Worm (Caenorhabditis elegans): Measurements from ENCODE around the gene C14H10.3.
A peak's percentile ranks its signal among the peaks of the same experiment; 100 is the strongest.

Gene C14H10.3

ce11 chrX:10197204-10197756 is 30.7 kb downstream of the C14H10.3 start, which contains the start of gene nucb-1 (continued):
- TF ChIP-seq unc-98 (GFP tag; IDR thresholded peaks at IDR 0.05): no peak
- peak; percentile 2 for TF ChIP-seq nhr-11 (tag; optimal IDR thresholded peaks at IDR 0.05)
- TF ChIP-seq ceh-8 (GFP tag; optimal IDR thresholded peaks at IDR 0.05): peak; percentile 17
- TF ChIP-seq lir-3 (tag; optimal IDR thresholded peaks at IDR 0.05; ENCODE audit: poor library complexity): peak; percentile 32
- peak; percentile 79 for TF ChIP-seq fos-1 (tag; optimal IDR thresholded peaks at IDR 0.05)
- TF ChIP-seq xbp-1 (tag; optimal IDR thresholded peaks at IDR 0.05): peak; percentile 98
- peak; percentile 94 for TF ChIP-seq C16A3.4 (tag; optimal IDR thresholded peaks at IDR 0.05)
- no peak for TF ChIP-seq pag-3 (tag; optimal IDR thresholded peaks at IDR 0.05; ENCODE audit: borderline replicate concordance, insufficient read depth)
- TF ChIP-seq dpl-1 (GFP tag; optimal IDR thresholded peaks at IDR 0.05): peak; percentile 46 to 63 (median 57)
- TF ChIP-seq C34B4.2 (tag; optimal IDR thresholded peaks at IDR 0.05): no peak
- peak; percentile 84 for TF ChIP-seq blmp-1 (tag; optimal IDR thresholded peaks at IDR 0.05)

DNA sequence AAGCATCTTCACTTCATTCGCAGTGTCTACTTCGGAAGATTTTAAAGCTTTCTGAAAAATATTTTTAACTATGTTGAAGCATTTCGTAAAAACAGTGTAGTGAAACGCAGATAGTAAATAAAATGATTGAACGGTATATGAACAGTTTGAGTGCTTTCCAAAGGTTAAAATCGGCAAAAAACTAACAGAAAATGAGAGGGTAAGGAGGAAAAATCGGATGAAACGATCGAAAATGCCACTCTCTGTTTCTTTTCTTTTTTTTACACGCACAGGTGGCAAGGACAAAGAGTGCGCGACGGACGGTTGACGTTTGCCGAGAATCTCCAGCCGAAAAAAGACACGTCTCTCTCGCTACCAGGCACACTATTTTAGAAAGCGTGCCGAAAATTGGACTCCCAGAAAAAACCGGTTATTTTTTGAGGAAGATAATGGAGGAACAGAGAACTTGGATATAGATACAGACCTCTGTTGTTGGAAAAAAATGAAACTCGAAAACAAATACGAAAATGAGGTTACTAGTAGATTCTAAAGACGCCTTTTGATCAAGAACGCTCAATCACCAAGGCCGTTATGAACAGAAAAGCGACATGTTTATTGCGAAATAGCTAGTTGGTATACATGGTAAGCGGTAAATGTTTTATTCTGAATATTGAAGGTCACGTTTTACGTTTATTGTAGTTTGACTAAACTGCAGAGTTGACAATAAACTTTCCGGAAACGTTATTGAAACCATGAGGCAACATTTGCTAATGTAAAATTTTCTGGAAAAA is 33.4 kb downstream of the C14H10.3 start, which contains the start of gene myrf-2:
TSS of gene myrf-2 (minus strand) at position 51 of the 770 bp plus-strand sequence.
- TF ChIP-seq grh-1 (GFP tag; IDR thresholded peaks at IDR 0.05): peak; percentile 91
- TF ChIP-seq nhr-19 (GFP tag; conservative IDR thresholded peaks at IDR 0.05): no peak
- peak in 1 of 2 experiments; percentile 20 for TF ChIP-seq lsy-2 (tag; optimal IDR thresholded peaks at IDR 0.05)
- no peak for TF ChIP-seq skn-1 (tag; optimal IDR thresholded peaks at IDR 0.05)
- TF ChIP-seq blmp-1 (tag; optimal IDR thresholded peaks at IDR 0.05): peak; percentile 89
- peak; percentile 90 for TF ChIP-seq nhr-85 (tag)
- no peak for TF ChIP-seq unc-98 (GFP tag; IDR thresholded peaks at IDR 0.05)
- peak; percentile 89 for TF ChIP-seq lin-14 (GFP tag; optimal IDR thresholded peaks at IDR 0.05)
- TF ChIP-seq snu-23 (GFP tag; optimal IDR thresholded peaks at IDR 0.05): peak; percentile 47
- peak; percentile 19 for TF ChIP-seq nhr-90 (tag; optimal IDR thresholded peaks at IDR 0.05; ENCODE audit: poor library complexity)
- TF ChIP-seq mep-1 (tag; optimal IDR thresholded peaks at IDR 0.05): peak; percentile 47
- TF ChIP-seq zip-4 (GFP tag; optimal IDR thresholded peaks at IDR 0.05): peak; percentile 63
- TF ChIP-seq elt-3 (tag; optimal IDR thresholded peaks at IDR 0.05): peak in 2 of 6 experiments; percentile 30 to 58
- no peak for TF ChIP-seq egl-13 (tag; optimal IDR thresholded peaks at IDR 0.05)
- peak; percentile 59 for TF ChIP-seq nhr-20 (tag; optimal IDR thresholded peaks at IDR 0.05)
- no peak for TF ChIP-seq ceh-8 (GFP tag; optimal IDR thresholded peaks at IDR 0.05)
- no peak for TF ChIP-seq lir-3 (tag; optimal IDR thresholded peaks at IDR 0.05; ENCODE audit: poor library complexity)
- no peak for TF ChIP-seq zag-1 (tag; optimal IDR thresholded peaks at IDR 0.05)
- TF ChIP-seq swsn-7 (tag; optimal IDR thresholded peaks at IDR 0.05): peak; percentile 1
- TF ChIP-seq pag-3 (tag; optimal IDR thresholded peaks at IDR 0.05; ENCODE audit: borderline replicate concordance, insufficient read depth): peak; percentile 87
- peak; percentile 33 for TF ChIP-seq xbp-1 (tag; optimal IDR thresholded peaks at IDR 0.05)
- TF ChIP-seq lin-39 (tag; optimal IDR thresholded peaks at IDR 0.05): no peak
- TF ChIP-seq nhr-47 (tag; optimal IDR thresholded peaks at IDR 0.05): no peak
- TF ChIP-seq alr-1 (tag; optimal IDR thresholded peaks at IDR 0.05; ENCODE audit: borderline replicate concordance): no peak
- TF ChIP-seq nhr-71 (tag; optimal IDR thresholded peaks at IDR 0.05): peak; percentile 36

DNA sequence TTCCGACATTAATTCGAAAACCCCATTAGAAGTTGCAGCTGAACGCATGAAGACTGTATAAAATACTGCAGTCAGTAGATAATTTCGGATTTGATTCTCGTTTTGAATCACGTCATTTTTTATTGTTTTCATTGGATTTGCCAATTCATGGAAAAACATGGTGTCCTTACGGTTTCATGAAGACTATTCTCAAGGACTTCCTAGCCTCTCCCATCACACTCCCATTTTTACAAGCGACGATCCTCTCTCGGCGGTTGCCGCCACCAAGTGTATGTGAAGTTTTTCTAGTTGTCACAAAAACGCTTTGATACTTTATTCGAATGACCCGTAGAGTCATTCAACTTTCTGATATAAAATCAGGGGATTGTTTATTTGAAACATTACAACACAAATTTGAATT is 38.1 kb downstream of the C14H10.3 start:
- peak in 1 of 2 experiments; percentile 1 for TF ChIP-seq lsy-2 (tag; optimal IDR thresholded peaks at IDR 0.05)
- TF ChIP-seq blmp-1 (tag; optimal IDR thresholded peaks at IDR 0.05): peak; percentile 53
- TF ChIP-seq lin-14 (GFP tag; optimal IDR thresholded peaks at IDR 0.05): peak; percentile 59
- TF ChIP-seq nhr-20 (tag; optimal IDR thresholded peaks at IDR 0.05): no peak

DNA sequence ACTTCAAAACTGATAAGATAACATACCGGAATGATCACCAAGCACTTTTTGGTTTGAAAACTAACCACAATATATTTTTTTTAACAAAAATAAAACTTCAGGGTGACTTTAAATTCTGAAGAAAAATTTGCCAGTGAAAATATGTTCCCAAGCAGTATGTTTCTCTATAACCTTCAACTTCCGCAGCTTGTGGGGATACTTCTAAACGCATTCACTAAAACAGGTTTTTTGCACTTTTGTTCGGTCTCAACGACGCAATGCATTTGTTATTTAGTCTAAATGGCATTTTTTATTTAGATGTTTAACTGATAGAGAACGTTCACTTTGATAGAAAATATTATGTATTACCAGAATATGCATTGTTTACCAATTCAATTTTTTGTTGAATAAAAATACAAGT is 38.7 kb downstream of the C14H10.3 start:
- TF ChIP-seq pax-3 (tag; optimal IDR thresholded peaks at IDR 0.05): no peak
- no peak for TF ChIP-seq lin-35 (GFP tag; optimal IDR thresholded peaks at IDR 0.05)
- TF ChIP-seq F16B12.6 (tag; optimal IDR thresholded peaks at IDR 0.05): no peak
- TF ChIP-seq alr-1 (tag; optimal IDR thresholded peaks at IDR 0.05; ENCODE audit: borderline replicate concordance): no peak
- TF ChIP-seq blmp-1 (tag; optimal IDR thresholded peaks at IDR 0.05): peak; percentile 27
- no peak for TF ChIP-seq isw-1 (GFP tag; IDR thresholded peaks at IDR 0.05)
- TF ChIP-seq lsy-2 (tag; optimal IDR thresholded peaks at IDR 0.05): no peak
- peak; percentile 60 for TF ChIP-seq nhr-85 (tag)
- TF ChIP-seq nhr-84 (tag; optimal IDR thresholded peaks at IDR 0.05): no peak
- TF ChIP-seq elt-3 (tag; optimal IDR thresholded peaks at IDR 0.05): peak in 1 of 6 experiments; percentile 38
- TF ChIP-seq fos-1 (tag; optimal IDR thresholded peaks at IDR 0.05): no peak
- no peak for TF ChIP-seq lin-15B (tag; optimal IDR thresholded peaks at IDR 0.05)
- no peak for TF ChIP-seq nhr-20 (tag; optimal IDR thresholded peaks at IDR 0.05)
- TF ChIP-seq grh-1 (GFP tag; IDR thresholded peaks at IDR 0.05): peak; percentile 76
- TF ChIP-seq irx-1 (tag; optimal IDR thresholded peaks at IDR 0.05): no peak
- no peak for TF ChIP-seq vab-15 (tag; optimal IDR thresholded peaks at IDR 0.05)
- no peak for TF ChIP-seq pag-3 (tag; optimal IDR thresholded peaks at IDR 0.05; ENCODE audit: borderline replicate concordance, insufficient read depth)
- TF ChIP-seq mef-2 (tag; optimal IDR thresholded peaks at IDR 0.05): no peak
- no peak for TF ChIP-seq sox-4 (tag; optimal IDR thresholded peaks at IDR 0.05)
- peak; percentile 14 for TF ChIP-seq lin-14 (GFP tag; optimal IDR thresholded peaks at IDR 0.05)
- TF ChIP-seq mep-1 (tag; optimal IDR thresholded peaks at IDR 0.05): no peak
- no peak for TF ChIP-seq dsc-1 (tag; optimal IDR thresholded peaks at IDR 0.05)
